Worm (Caenorhabditis elegans) whole organism, young adult: ENCODE data around the gene snap-29.
A peak's percentile ranks its signal among the peaks of the same experiment; 100 is the strongest.

ENCODE experiments used
- B0035.1 ChIP-seq: sonication (generic microtip); optimal IDR thresholded peaks from 2 replicates; lab custom pipeline; 2016; ENCODE audit warnings: missing genetic modification characterization, mild to moderate bottlenecking, missing compliant biosample characterization, missing genotype, missing genetic modification reagents
- B0261.1 ChIP-seq: sonication (generic microtip); optimal IDR thresholded peaks from 2 replicates; lab custom pipeline; 2016; ENCODE audit warnings: mild to moderate bottlenecking, missing genetic modification characterization, moderate library complexity, missing compliant biosample characterization
- F39B2.1 ChIP-seq: fragments of 200-800 bp; sonication (Bioruptor generic); IDR thresholded peaks from 2 replicates; pipeline ENCODE4 v1.3.6; 2022; ENCODE audit warnings: missing genetic modification reagents, missing genetic modification characterization, missing compliant biosample characterization
- F49E8.2 ChIP-seq: sonication (generic microtip); optimal IDR thresholded peaks from 3 replicates; lab custom pipeline; 2017; ENCODE audit warnings: missing genetic modification characterization, mild to moderate bottlenecking, missing compliant biosample characterization, antibody characterized with exemption, moderate library complexity; ENCODE audit not compliant: insufficient read depth
- F57C9.4 ChIP-seq: sonication (generic microtip); optimal IDR thresholded peaks from 2 replicates; lab custom pipeline; 2017; ENCODE audit warnings: mild to moderate bottlenecking, missing genetic modification characterization, missing compliant biosample characterization
- K11D2.4 ChIP-seq: fragments of 200-800 bp; sonication (Bioruptor generic); IDR thresholded peaks from 2 replicates; pipeline ENCODE4 v1.3.6; 2022; ENCODE audit warnings: missing genetic modification reagents, missing genetic modification characterization, missing compliant biosample characterization
- T07F8.4 ChIP-seq: sonication (generic microtip); optimal IDR thresholded peaks from 2 replicates; lab custom pipeline; 2016; ENCODE audit warnings: mild to moderate bottlenecking, missing genetic modification characterization, moderate library complexity, missing compliant biosample characterization
- T26A5.8 ChIP-seq: sonication (generic microtip); optimal IDR thresholded peaks from 2 replicates; lab custom pipeline; 2016; ENCODE audit warnings: missing genetic modification characterization, missing compliant biosample characterization
- akir-1 ChIP-seq: fragments of 200-800 bp; sonication (Bioruptor generic); optimal IDR thresholded peaks from 2 replicates; lab custom pipeline; 2018; ENCODE audit warnings: mild to moderate bottlenecking, missing genetic modification characterization, moderate library complexity, missing compliant biosample characterization
- atf-7 ChIP-seq: sonication (generic microtip); optimal IDR thresholded peaks from 2 replicates; lab custom pipeline; 2017; ENCODE audit warnings: mild to moderate bottlenecking, missing genetic modification characterization, missing compliant biosample characterization
- attf-5 ChIP-seq: fragments of 200-800 bp; sonication (Bioruptor generic); optimal IDR thresholded peaks from 2 replicates; lab custom pipeline; 2018; ENCODE audit warnings: mild to moderate bottlenecking, missing genetic modification characterization, missing compliant biosample characterization
- bed-2 ChIP-seq: fragments of 200-800 bp; sonication (Bioruptor generic); IDR thresholded peaks from 2 replicates; pipeline ENCODE4 v1.3.6; 2022; ENCODE audit warnings: missing genetic modification reagents, missing genetic modification characterization, missing compliant biosample characterization
- ccch-3 ChIP-seq: fragments of 200-800 bp; sonication (Bioruptor generic); optimal IDR thresholded peaks from 2 replicates; lab custom pipeline; 2018; ENCODE audit warnings: mild to moderate bottlenecking, missing genetic modification characterization, missing compliant biosample characterization
- ceh-100 ChIP-seq: fragments of 200-800 bp; sonication (Bioruptor generic); IDR thresholded peaks from 2 replicates; pipeline ENCODE4 v1.3.6; 2022; ENCODE audit warnings: missing genetic modification reagents, missing genetic modification characterization, missing compliant biosample characterization
- ceh-91 ChIP-seq: fragments of 200-800 bp; sonication (Bioruptor generic); IDR thresholded peaks from 2 replicates; pipeline ENCODE4 v1.3.6; 2022; ENCODE audit warnings: missing genetic modification reagents, missing genetic modification characterization, missing compliant biosample characterization
- die-1 ChIP-seq: sonication (generic microtip); optimal IDR thresholded peaks from 2 replicates; lab custom pipeline; 2016; ENCODE audit warnings: missing genotype, mild to moderate bottlenecking, missing genetic modification characterization, missing compliant biosample characterization
- dpl-1 ChIP-seq: fragments of 150-350 bp; optimal IDR thresholded peaks from 2 replicates; lab custom pipeline; 2014; ENCODE audit warnings: missing biosample characterization, missing genetic modification reagents, missing genetic modification characterization
- efl-1 ChIP-seq: fragments of 150-350 bp; optimal IDR thresholded peaks from 2 replicates; lab custom pipeline; 2014; ENCODE audit warnings: missing biosample characterization, missing genetic modification reagents, missing genetic modification characterization
- egrh-3 ChIP-seq: fragments of 200-800 bp; sonication (Bioruptor generic); IDR thresholded peaks from 2 replicates; pipeline ENCODE4 v1.3.6; 2022; ENCODE audit warnings: missing genetic modification reagents, missing genetic modification characterization, missing compliant biosample characterization
- ekl-4 ChIP-seq: fragments of 200-800 bp; sonication (Bioruptor generic); IDR thresholded peaks from 2 replicates; pipeline ENCODE4 v1.3.6; 2022; ENCODE audit warnings: missing genetic modification reagents, missing genetic modification characterization, missing compliant biosample characterization
- hlh-12 ChIP-seq: sonication (generic microtip); optimal IDR thresholded peaks from 2 replicates; lab custom pipeline; 2016; ENCODE audit warnings: missing genetic modification characterization, missing compliant biosample characterization
- hlh-26 ChIP-seq: fragments of 200-800 bp; sonication (Bioruptor generic); conservative IDR thresholded peaks from 2 replicates; pipeline ENCODE4 v1.3.6; 2022; ENCODE audit warnings: missing genetic modification reagents, missing genetic modification characterization, missing compliant biosample characterization
- hmg-1.2 ChIP-seq: fragments of 200-800 bp; sonication (Bioruptor generic); IDR thresholded peaks from 2 replicates; pipeline ENCODE4 v1.3.6; 2022; ENCODE audit warnings: missing genetic modification reagents, missing genetic modification characterization, missing compliant biosample characterization
- hmg-20 ChIP-seq: fragments of 200-800 bp; sonication (Bioruptor generic); IDR thresholded peaks from 2 replicates; pipeline ENCODE4 v1.3.6; 2022; ENCODE audit warnings: missing genetic modification reagents, missing genetic modification characterization, missing compliant biosample characterization
- let-607 ChIP-seq, 2 experiments: fragments of 200-800 bp in 1 of 2; sonication (Bioruptor generic) in 1 of 2; sonication (generic microtip) in 1 of 2; optimal IDR thresholded peaks; 2 replicates each; lab custom pipeline; 2016 to 2018; ENCODE audit warnings: mild to moderate bottlenecking in 2 of 2, missing compliant biosample characterization in 2 of 2, missing genetic modification characterization in 2 of 2, moderate library complexity in 2 of 2, missing genotype in 1 of 2
- lir-1 ChIP-seq: fragments of 200-800 bp; sonication (Bioruptor generic); conservative IDR thresholded peaks from 2 replicates; pipeline ENCODE4 v1.3.6; 2022; ENCODE audit warnings: missing genetic modification reagents, missing genetic modification characterization, missing compliant biosample characterization
- lsl-1 ChIP-seq: fragments of 200-800 bp; sonication (Bioruptor generic); optimal IDR thresholded peaks from 2 replicates; lab custom pipeline; 2018; ENCODE audit warnings: mild to moderate bottlenecking, missing genetic modification characterization, moderate library complexity, missing compliant biosample characterization
- madf-3 ChIP-seq: fragments of 200-800 bp; sonication (Bioruptor generic); IDR thresholded peaks from 2 replicates; pipeline ENCODE4 v1.3.6; 2022; ENCODE audit warnings: missing genetic modification reagents, missing genetic modification characterization, missing compliant biosample characterization
- madf-6 ChIP-seq: fragments of 200-800 bp; sonication (Bioruptor generic); IDR thresholded peaks from 2 replicates; pipeline ENCODE4 v1.3.6; 2022; ENCODE audit warnings: missing genetic modification reagents, missing genetic modification characterization, missing compliant biosample characterization
- nfya-1 ChIP-seq: sonication (generic microtip); optimal IDR thresholded peaks from 2 replicates; lab custom pipeline; 2017; ENCODE audit warnings: antibody characterized with exemption, missing compliant biosample characterization, missing genetic modification characterization, borderline replicate concordance; ENCODE audit not compliant: insufficient read depth
- nhr-90 ChIP-seq: sonication (generic microtip); optimal IDR thresholded peaks from 2 replicates; lab custom pipeline; 2016; ENCODE audit warnings: missing genotype, mild to moderate bottlenecking, missing genetic modification characterization, missing compliant biosample characterization
- pha-4 ChIP-seq: fragments of 150-350 bp; sonication (generic microtip); optimal IDR thresholded peaks from 2 replicates; lab custom pipeline; 2014; ENCODE audit warnings: missing biosample characterization, missing genetic modification reagents, missing genetic modification characterization
- rec-8 ChIP-seq, 2 experiments: sonication (generic microtip); optimal IDR thresholded peaks; 2 replicates each; lab custom pipeline; 2016; ENCODE audit warnings: mild to moderate bottlenecking in 2 of 2, missing genetic modification characterization in 2 of 2, missing genetic modification reagents in 2 of 2, missing genotype in 2 of 2, missing biosample characterization in 1 of 2, missing compliant biosample characterization in 1 of 2, moderate library complexity in 1 of 2
- repo-1 ChIP-seq: sonication (generic microtip); optimal IDR thresholded peaks from 2 replicates; lab custom pipeline; 2017; ENCODE audit warnings: mild to moderate bottlenecking, missing genetic modification characterization, missing compliant biosample characterization
- rpc-1 ChIP-seq, 2 experiments: fragments of 150-350 bp in 1 of 2; sonication (generic microtip) in 1 of 2; optimal IDR thresholded peaks; 2 replicates each; lab custom pipeline; 2014 to 2018; ENCODE audit warnings: missing biosample characterization in 1 of 2, missing genetic modification characterization in 1 of 2, missing genetic modification reagents in 1 of 2, missing genotype in 1 of 2
- sdz-38 ChIP-seq: sonication (generic microtip); optimal IDR thresholded peaks from 2 replicates; lab custom pipeline; 2016; ENCODE audit warnings: missing genotype, missing genetic modification characterization, missing compliant biosample characterization
- snpc-1.1 ChIP-seq: sonication (generic microtip); optimal IDR thresholded peaks from 2 replicates; lab custom pipeline; 2017; ENCODE audit warnings: missing genetic modification characterization, mild to moderate bottlenecking, missing compliant biosample characterization, antibody characterized with exemption, moderate library complexity, missing genotype, missing genetic modification reagents; ENCODE audit not compliant: insufficient read depth
- snpc-1.3 ChIP-seq: sonication (generic microtip); optimal IDR thresholded peaks from 2 replicates; lab custom pipeline; 2017; ENCODE audit warnings: missing genetic modification characterization, mild to moderate bottlenecking, missing compliant biosample characterization, antibody characterized with exemption, moderate library complexity, missing genotype, missing genetic modification reagents; ENCODE audit not compliant: insufficient read depth
- snpc-4 ChIP-seq, 5 experiments: fragments of 150-350 bp in 1 of 5; sonication (generic microtip) in 4 of 5; optimal IDR thresholded peaks; 2 replicates each; lab custom pipeline; 2014 to 2018; ENCODE audit warnings: missing genetic modification characterization in 5 of 5, missing biosample characterization in 3 of 5, antibody characterized with exemption in 2 of 5, mild to moderate bottlenecking in 2 of 5, missing compliant biosample characterization in 2 of 5, missing genotype in 2 of 5, moderate library complexity in 2 of 5, missing genetic modification reagents in 1 of 5
- tbx-9 ChIP-seq: sonication (generic microtip); optimal IDR thresholded peaks from 2 replicates; lab custom pipeline; 2016; ENCODE audit warnings: borderline replicate concordance, missing genetic modification characterization, inconsistent platforms, missing compliant biosample characterization
- tlf-1 ChIP-seq: fragments of 200-800 bp; sonication (Bioruptor generic); optimal IDR thresholded peaks from 2 replicates; lab custom pipeline; 2018; ENCODE audit warnings: mild to moderate bottlenecking, missing genetic modification characterization, missing compliant biosample characterization
- unc-130 ChIP-seq: sonication (generic microtip); optimal IDR thresholded peaks from 2 replicates; lab custom pipeline; 2016; ENCODE audit warnings: missing genetic modification reagents, missing genetic modification characterization, missing compliant biosample characterization
- zfh-2 ChIP-seq: fragments of 200-800 bp; sonication (Bioruptor generic); conservative IDR thresholded peaks from 2 replicates; pipeline ENCODE4 v1.3.6; 2022; ENCODE audit warnings: missing genetic modification reagents, missing genetic modification characterization, missing compliant biosample characterization
- ztf-18 ChIP-seq: sonication (generic microtip); optimal IDR thresholded peaks from 2 replicates; lab custom pipeline; 2016; ENCODE audit warnings: missing genotype, mild to moderate bottlenecking, missing genetic modification characterization, missing compliant biosample characterization
- ztf-22 ChIP-seq: fragments of 200-800 bp; sonication (Bioruptor generic); optimal IDR thresholded peaks from 2 replicates; lab custom pipeline; 2018; ENCODE audit warnings: mild to moderate bottlenecking, missing genetic modification characterization, moderate library complexity, missing compliant biosample characterization
- ztf-25 ChIP-seq: fragments of 200-800 bp; sonication (Bioruptor generic); IDR thresholded peaks from 2 replicates; pipeline ENCODE4 v1.3.6; 2022; ENCODE audit warnings: missing genetic modification reagents, missing genetic modification characterization, missing compliant biosample characterization
- ztf-26 ChIP-seq: sonication (generic microtip); optimal IDR thresholded peaks from 2 replicates; lab custom pipeline; 2017; ENCODE audit warnings: missing genetic modification characterization, missing compliant biosample characterization

snap-29 gene

DNA sequence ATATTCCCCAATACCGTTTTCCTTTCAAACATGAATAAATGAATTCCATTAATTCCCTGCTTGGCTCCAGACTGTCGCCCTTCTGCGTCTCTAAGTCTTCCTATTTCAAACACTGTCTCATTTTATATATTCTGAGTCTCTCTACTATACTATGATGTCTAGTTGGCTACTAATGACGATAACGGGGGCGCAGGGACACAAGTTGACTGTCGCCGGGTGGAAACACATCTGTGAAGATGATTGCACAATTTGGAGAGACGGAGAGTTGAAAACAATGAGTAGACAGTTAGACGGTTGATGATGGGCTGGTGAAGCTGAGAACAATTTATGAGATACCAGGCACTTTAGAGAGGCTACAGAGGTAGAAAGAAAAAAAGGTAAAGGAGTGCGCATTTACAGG, 26.6 kb upstream of the snap-29 start, which contains the start of gene sma-2 (continued):
- no peak for TF ChIP-seq lsl-1 (GFP tag; lab: Kevin White, UChicago)
- peak; percentile 68 for TF ChIP-seq atf-7 (tag; lab: Kevin White, UChicago)
- no peak for TF ChIP-seq nfya-1 (tag; lab: Kevin White, UChicago)
- TF ChIP-seq bed-2 (GFP tag; lab: Robert Waterston, UW), result no peak
- no peak for TF ChIP-seq madf-3 (GFP tag; lab: Robert Waterston, UW)
- TF ChIP-seq T26A5.8 (tag; lab: Kevin White, UChicago), result no peak
- no peak for TF ChIP-seq F57C9.4 (tag; lab: Kevin White, UChicago)
- TF ChIP-seq K11D2.4 (GFP tag; lab: Robert Waterston, UW), result no peak
- TF ChIP-seq unc-130 (GFP tag; lab: Kevin White, UChicago), result no peak
- TF ChIP-seq F39B2.1 (GFP tag; lab: Robert Waterston, UW), result no peak
- TF ChIP-seq ccch-3 (GFP tag; lab: Kevin White, UChicago), result no peak
- no peak for TF ChIP-seq tlf-1 (GFP tag; lab: Kevin White, UChicago)
- TF ChIP-seq ztf-18 (tag; lab: Kevin White, UChicago), result peak; percentile 30
- no peak for TF ChIP-seq B0261.1
- no peak for TF ChIP-seq repo-1 (tag; lab: Kevin White, UChicago)
- TF ChIP-seq ztf-22 (GFP tag; lab: Kevin White, UChicago), result peak; percentile 27
- TF ChIP-seq F49E8.2, result no peak
- TF ChIP-seq egrh-3 (GFP tag; lab: Robert Waterston, UW), result no peak
- TF ChIP-seq ceh-100 (GFP tag; lab: Robert Waterston, UW), result no peak
- no peak for TF ChIP-seq snpc-4 (GFP tag; optimal IDR thresholded peaks at IDR 0.05; lab: Kevin White, UChicago)
- TF ChIP-seq snpc-4 (tag; optimal IDR thresholded peaks at IDR 0.05; lab: Kevin White, UChicago), result peak in 1 of 4 experiments; percentile 30
- TF ChIP-seq attf-5 (GFP tag; lab: Kevin White, UChicago), result peak; percentile 68
- TF ChIP-seq efl-1 (GFP tag; lab: Kevin White, UChicago), result no peak
- TF ChIP-seq nhr-90, result peak; percentile 7
- no peak for TF ChIP-seq hlh-26 (GFP tag; lab: Robert Waterston, UW)
- TF ChIP-seq hmg-1.2 (GFP tag; lab: Robert Waterston, UW), result peak; percentile 85
- no peak for TF ChIP-seq rpc-1 (optimal IDR thresholded peaks at IDR 0.05; lab: Kevin White, UChicago)
- TF ChIP-seq rpc-1 (tag; optimal IDR thresholded peaks at IDR 0.05; lab: Kevin White, UChicago), result no peak
- TF ChIP-seq dpl-1 (GFP tag; lab: Kevin White, UChicago), result no peak
- TF ChIP-seq pha-4 (tag; lab: Kevin White, UChicago), result peak; percentile 29
- no peak for TF ChIP-seq akir-1 (GFP tag; lab: Kevin White, UChicago)
- TF ChIP-seq ekl-4 (GFP tag; lab: Robert Waterston, UW), result no peak
- no peak for TF ChIP-seq snpc-1.1
- TF ChIP-seq ceh-91, result no peak
- peak; percentile 26 for TF ChIP-seq ztf-26
- no peak for TF ChIP-seq sdz-38
- no peak for TF ChIP-seq T07F8.4 (tag; lab: Kevin White, UChicago)
- no peak for TF ChIP-seq snpc-1.3 (tag; lab: Kevin White, UChicago)
- no peak for TF ChIP-seq ztf-25
- 0 out of 2 replicates have a peak, but pooled peaks have one; percentile 6 for TF ChIP-seq lir-1 (GFP tag; lab: Robert Waterston, UW)
- no peak for TF ChIP-seq zfh-2 (GFP tag; lab: Robert Waterston, UW)
- no peak for TF ChIP-seq hmg-20 (GFP tag; lab: Robert Waterston, UW)
- TF ChIP-seq tbx-9 (tag; lab: Kevin White, UChicago), result no peak
- TF ChIP-seq hlh-12 (tag; lab: Kevin White, UChicago), result no peak
- no peak for TF ChIP-seq rec-8 (tag; optimal IDR thresholded peaks at IDR 0.05; lab: Kevin White, UChicago)
- no peak for TF ChIP-seq madf-6 (GFP tag; lab: Robert Waterston, UW)
- TF ChIP-seq B0035.1, result no peak
- TF ChIP-seq let-607 (tag; optimal IDR thresholded peaks at IDR 0.05; lab: Kevin White, UChicago), result peak; percentile 24 to 30
- no peak for TF ChIP-seq die-1
